Fruit fly (Drosophila melanogaster): Measurements from ENCODE around the gene cad.
A peak's percentile ranks its signal among the peaks of the same experiment; 100 is the strongest.

DNA sequence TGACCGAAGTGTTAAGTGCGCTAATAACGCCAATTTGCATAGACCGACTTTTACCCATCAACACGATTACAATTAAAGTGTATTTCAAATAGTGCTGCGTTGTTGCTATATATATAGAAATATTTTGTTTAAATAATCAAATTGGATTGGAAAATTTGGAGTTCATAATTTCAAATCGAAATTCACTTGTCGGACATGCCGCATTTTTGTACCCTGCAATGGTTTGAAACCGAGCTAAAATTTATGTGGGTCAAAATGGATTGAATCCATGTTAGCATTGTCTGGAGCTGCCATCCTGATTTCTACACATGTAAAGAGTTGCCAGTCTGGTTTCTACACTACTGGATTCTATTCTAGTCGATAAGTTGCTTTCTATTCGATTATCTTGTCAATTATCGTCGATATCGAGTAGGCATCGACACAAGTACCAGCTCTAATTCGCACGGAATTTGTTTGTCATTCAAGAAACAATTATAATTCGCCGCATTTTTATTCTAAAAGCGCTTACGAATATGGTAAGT is 16.8 kb downstream of the cad start, which contains the start of gene Pomp:
- TF ChIP-seq psq (optimal IDR thresholded peaks at IDR 0.05) = peak; percentile 99
- TF ChIP-seq Myc (optimal IDR thresholded peaks at IDR 0.05) = no peak
- TF ChIP-seq h (optimal IDR thresholded peaks at IDR 0.05) = no peak
- no peak for TF ChIP-seq insv (optimal IDR thresholded peaks at IDR 0.05)
- TF ChIP-seq Sin3A (optimal IDR thresholded peaks at IDR 0.05) = no peak

Measured in Kc167 (cell line).